Worm (Caenorhabditis elegans): ENCODE results near the gene C35B8.3.

C35B8.3 gene

DNA sequence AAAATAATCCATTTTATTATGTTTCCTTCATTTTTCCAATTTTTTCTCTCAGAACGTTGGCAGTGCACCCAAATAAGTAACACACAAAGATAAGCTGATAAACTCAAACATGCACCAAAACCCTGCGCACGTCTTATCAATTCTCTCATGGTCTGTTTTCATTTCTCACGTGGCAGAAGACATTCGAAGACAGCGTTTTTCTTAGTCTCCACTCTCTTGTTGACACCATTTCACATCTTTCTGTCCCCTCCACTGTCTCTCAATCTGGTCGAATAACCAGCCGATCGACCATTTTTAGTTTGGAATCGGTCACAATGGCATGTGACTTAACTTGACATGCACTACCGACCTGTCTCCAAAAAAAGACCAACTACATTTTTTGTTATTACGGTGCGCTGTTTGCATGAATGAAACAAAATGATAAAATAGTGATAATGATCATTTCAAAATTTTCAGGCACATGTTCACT lies at the start of gene C35B8.3:
Gene C35B8.3, plus strand, starts transcription at position 51 of the 469 bp plus-strand sequence.
- TF ChIP-seq ceh-36 (tag; optimal IDR thresholded peaks at IDR 0.05) (no peak), tbx-11 (GFP tag; IDR thresholded peaks at IDR 0.05) (no peak), hmbx-1 (tag; optimal IDR thresholded peaks at IDR 0.05) (no peak), hnd-1 (tag; optimal IDR thresholded peaks at IDR 0.05) (no peak), tbx-37 (GFP tag; conservative IDR thresholded peaks at IDR 0.05) (no peak), pes-1 (GFP tag; IDR thresholded peaks at IDR 0.05) (no peak), aly-1 (tag; optimal IDR thresholded peaks at IDR 0.05) (no peak), flt-1 (GFP tag; IDR thresholded peaks at IDR 0.05) (no peak), sea-1 (GFP tag; conservative IDR thresholded peaks at IDR 0.05) (no peak), hmg-4 (GFP tag; optimal IDR thresholded peaks at IDR 0.05) (no peak), ets-7 (tag; optimal IDR thresholded peaks at IDR 0.05) (no peak)

ce11 chrX:9166921-9167320 lies 46.8 kb upstream of the C35B8.3 start, which contains the start of gene B0563.10:
Gene B0563.10, minus strand, starts transcription at chrX:9167245.
- TF ChIP-seq tbx-11 (GFP tag; IDR thresholded peaks at IDR 0.05), result no peak
- TF ChIP-seq F13C5.2 (tag; optimal IDR thresholded peaks at IDR 0.05), result no peak
- no peak for TF ChIP-seq aly-1 (tag; optimal IDR thresholded peaks at IDR 0.05)

DNA sequence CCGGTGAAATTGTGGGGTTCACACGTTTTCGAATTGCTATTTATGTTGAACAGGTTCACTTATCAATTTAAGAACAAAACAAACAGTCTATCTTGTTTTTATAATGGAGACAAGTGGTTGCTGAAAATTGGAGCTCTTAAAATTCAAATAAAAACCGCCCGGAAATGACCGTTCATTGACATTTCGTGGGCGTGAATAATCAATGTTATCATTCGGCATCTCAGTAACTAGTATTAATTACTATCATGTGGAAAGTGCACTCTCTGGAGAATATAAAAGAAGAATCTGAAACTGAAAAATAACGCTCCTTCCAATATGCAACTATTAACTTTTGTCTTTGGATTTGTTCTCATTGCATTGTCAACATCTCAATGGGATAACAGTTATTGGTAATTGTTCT lies 45.5 kb upstream of the C35B8.3 start, which contains the start of gene B0563.9:
Gene B0563.9, plus strand, starts transcription at position 301 of the 400 bp plus-strand sequence.
- TF ChIP-seq tra-4 (tag; optimal IDR thresholded peaks at IDR 0.05) (no peak), tbx-37 (GFP tag; conservative IDR thresholded peaks at IDR 0.05) (no peak), ama-1 (optimal IDR thresholded peaks at IDR 0.05) (no peak), ets-7 (tag; optimal IDR thresholded peaks at IDR 0.05) (no peak), ceh-36 (tag; optimal IDR thresholded peaks at IDR 0.05) (no peak), hmg-4 (GFP tag; optimal IDR thresholded peaks at IDR 0.05) (no peak), hnd-1 (tag; optimal IDR thresholded peaks at IDR 0.05) (no peak), sea-1 (GFP tag; conservative IDR thresholded peaks at IDR 0.05) (no peak), flt-1 (GFP tag; IDR thresholded peaks at IDR 0.05) (no peak), aly-1 (tag; optimal IDR thresholded peaks at IDR 0.05) (no peak), scrt-1 (GFP tag; IDR thresholded peaks at IDR 0.05) (no peak), B0310.2 (tag; optimal IDR thresholded peaks at IDR 0.05) (no peak), hmbx-1 (tag; optimal IDR thresholded peaks at IDR 0.05) (no peak), ceh-13 (GFP tag; optimal IDR thresholded peaks at IDR 0.05) (no peak), F13C5.2 (tag; optimal IDR thresholded peaks at IDR 0.05) (no peak), pes-1 (GFP tag; IDR thresholded peaks at IDR 0.05) (no peak), tbx-11 (GFP tag; IDR thresholded peaks at IDR 0.05) (no peak)

- TF ChIP-seq tra-4 (tag; optimal IDR thresholded peaks at IDR 0.05) (no peak), sea-1 (GFP tag; conservative IDR thresholded peaks at IDR 0.05) (no peak), pes-1 (GFP tag; IDR thresholded peaks at IDR 0.05) (no peak), hnd-1 (tag; optimal IDR thresholded peaks at IDR 0.05) (no peak), hmbx-1 (tag; optimal IDR thresholded peaks at IDR 0.05) (no peak), F13C5.2 (tag; optimal IDR thresholded peaks at IDR 0.05) (no peak), ama-1 (optimal IDR thresholded peaks at IDR 0.05) (no peak), scrt-1 (GFP tag; IDR thresholded peaks at IDR 0.05) (no peak), tbx-37 (GFP tag; conservative IDR thresholded peaks at IDR 0.05) (no peak), flt-1 (GFP tag; IDR thresholded peaks at IDR 0.05) (no peak), ceh-13 (GFP tag; optimal IDR thresholded peaks at IDR 0.05) (no peak), hmg-4 (GFP tag; optimal IDR thresholded peaks at IDR 0.05) (no peak), tbx-11 (GFP tag; IDR thresholded peaks at IDR 0.05) (no peak)
Measured at ce11 chrX:9170058-9170457, 43.7 kb upstream of the C35B8.3 start.

DNA sequence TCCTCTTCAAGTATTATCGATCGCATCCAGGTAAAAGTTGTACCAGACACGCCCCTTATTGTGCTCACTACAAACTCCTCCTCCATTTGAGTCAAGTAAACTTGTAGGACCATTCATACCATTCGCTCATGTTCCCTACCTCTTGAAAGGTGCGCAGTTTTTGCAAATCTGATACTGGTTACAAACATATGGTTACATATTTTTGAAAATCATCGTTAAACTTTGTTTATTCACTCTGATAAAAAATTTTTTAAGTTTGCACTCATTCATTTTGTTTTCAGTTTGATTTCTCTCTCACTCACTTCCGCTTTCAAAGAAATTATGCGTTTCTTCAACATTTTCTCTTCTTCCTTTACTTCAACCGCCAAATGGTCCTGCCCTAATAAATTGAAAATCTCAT lies 42.5 kb upstream of the C35B8.3 start, which contains the start of gene B0563.1:
Gene B0563.1, plus strand, starts transcription at position 301 of the 400 bp plus-strand sequence.
- TF ChIP-seq scrt-1 (GFP tag; IDR thresholded peaks at IDR 0.05) (no peak), hmg-4 (GFP tag; optimal IDR thresholded peaks at IDR 0.05) (no peak), tbx-11 (GFP tag; IDR thresholded peaks at IDR 0.05) (no peak), sea-1 (GFP tag; conservative IDR thresholded peaks at IDR 0.05) (no peak), B0310.2 (tag; optimal IDR thresholded peaks at IDR 0.05) (no peak), F13C5.2 (tag; optimal IDR thresholded peaks at IDR 0.05) (no peak), ceh-36 (tag; optimal IDR thresholded peaks at IDR 0.05) (no peak), flt-1 (GFP tag; IDR thresholded peaks at IDR 0.05) (no peak), tbx-37 (GFP tag; conservative IDR thresholded peaks at IDR 0.05) (no peak), ets-7 (tag; optimal IDR thresholded peaks at IDR 0.05) (no peak), ama-1 (optimal IDR thresholded peaks at IDR 0.05) (no peak), aly-1 (tag; optimal IDR thresholded peaks at IDR 0.05) (no peak), hmbx-1 (tag; optimal IDR thresholded peaks at IDR 0.05) (no peak), pes-1 (GFP tag; IDR thresholded peaks at IDR 0.05) (no peak), tra-4 (tag; optimal IDR thresholded peaks at IDR 0.05) (no peak), hnd-1 (tag; optimal IDR thresholded peaks at IDR 0.05) (no peak), ceh-13 (GFP tag; optimal IDR thresholded peaks at IDR 0.05) (no peak)

ce11 chrX:9172278-9172677 lies 41.4 kb upstream of the C35B8.3 start, which contains the start of gene B0563.18:
Gene B0563.18, plus strand, starts transcription at chrX:9172578.
- TF ChIP-seq tbx-37 (GFP tag; conservative IDR thresholded peaks at IDR 0.05), result no peak
- no peak for TF ChIP-seq B0310.2 (tag; optimal IDR thresholded peaks at IDR 0.05)
- TF ChIP-seq ets-7 (tag; optimal IDR thresholded peaks at IDR 0.05), result no peak

ce11 chrX:9172733-9173132 lies 41.0 kb upstream of the C35B8.3 start:
- TF ChIP-seq pes-1 (GFP tag; IDR thresholded peaks at IDR 0.05), result no peak

DNA sequence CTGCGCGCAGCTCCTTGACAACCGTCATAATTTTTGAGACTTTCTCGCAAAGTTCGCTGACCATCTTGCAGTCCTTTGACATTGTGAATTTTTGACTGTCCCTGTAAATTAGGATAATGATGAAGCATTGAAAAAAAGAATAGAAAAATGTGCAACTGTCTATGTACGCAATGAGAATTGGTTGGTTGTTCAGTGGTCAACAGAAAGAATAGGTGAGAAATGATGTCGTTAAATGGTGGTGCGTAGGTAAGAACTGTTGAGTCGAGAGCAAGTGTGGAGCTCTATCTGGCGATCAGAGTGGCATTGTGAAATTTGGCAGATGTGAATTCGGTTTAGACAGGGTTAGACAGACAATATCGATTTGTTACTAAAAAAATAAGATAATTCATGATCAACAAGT lies 39.3 kb upstream of the C35B8.3 start, which contains the start of gene B0563.8:
Gene B0563.8, minus strand, starts transcription at position 101 of the 400 bp plus-strand sequence.
- no peak for TF ChIP-seq ama-1 (optimal IDR thresholded peaks at IDR 0.05)
- TF ChIP-seq ceh-13 (GFP tag; optimal IDR thresholded peaks at IDR 0.05), result no peak
- no peak for TF ChIP-seq hmbx-1 (tag; optimal IDR thresholded peaks at IDR 0.05)
